Fruit fly (Drosophila melanogaster) whole organism: ENCODE data around the gene neb.

Source experiments
- CG8478 ChIP-seq: fragments of >200 bp; optimal IDR thresholded peaks from 2 replicates; lab custom pipeline; 2018; ENCODE audit warnings: inconsistent platforms
- Dll ChIP-seq: fragments of >200 bp; optimal IDR thresholded peaks from 2 replicates; lab custom pipeline; 2017
- EcR ChIP-seq, 2 experiments: fragments of >200 bp; optimal IDR thresholded peaks; 2 replicates each; lab custom pipeline; 2017; ENCODE audit warnings: missing biosample characterization in 2 of 2, missing genetic modification characterization in 2 of 2, missing genetic modification reagents in 2 of 2
- pan ChIP-seq: fragments of >200 bp; optimal IDR thresholded peaks from 2 replicates; lab custom pipeline; 2017
- psq ChIP-seq: fragments of >200 bp; optimal IDR thresholded peaks from 2 replicates; lab custom pipeline; 2017
- usp ChIP-seq: fragments of >200 bp; optimal IDR thresholded peaks from 2 replicates; lab custom pipeline; 2017; ENCODE audit warnings: missing biosample characterization, missing genetic modification characterization, mixed read lengths

dm6 chr2L:20115865-20116264 lies 40.3 kb downstream of the neb start:
- TF ChIP-seq EcR (GFP tag; optimal IDR thresholded peaks at IDR 0.05; lab: Kevin White, UChicago) (no peak), Dll (lab: Kevin White, UChicago) (no peak), CG8478 (lab: Kevin White, UChicago) (no peak), psq (lab: Kevin White, UChicago) (no peak), pan (lab: Kevin White, UChicago) (no peak), usp (GFP tag; lab: Kevin White, UChicago) (no peak)
